Worm (Caenorhabditis elegans): ENCODE measurements around the gene T09A12.1.

DNA sequence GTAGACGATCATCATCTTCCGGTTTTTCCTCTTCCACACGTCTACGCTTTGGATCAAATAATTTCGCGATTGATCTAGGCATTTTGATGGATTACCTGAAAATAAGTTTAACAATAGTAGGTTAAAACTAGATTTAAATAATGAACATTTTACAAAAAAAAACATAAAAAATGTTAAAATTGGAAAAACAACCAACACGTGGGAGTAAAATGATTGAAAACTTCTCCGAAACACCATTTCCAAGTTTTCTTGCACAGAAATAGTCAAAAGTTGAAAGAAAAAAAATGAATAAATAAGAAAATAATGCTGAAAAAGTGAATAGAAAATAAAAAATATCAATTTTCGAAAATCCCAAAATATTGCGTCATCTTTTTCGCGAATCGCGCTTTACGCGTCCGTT is 32.5 kb upstream of the T09A12.1 start, which contains the start of gene C07G1.7:
- TF ChIP-seq unc-62 (GFP tag; optimal IDR thresholded peaks at IDR 0.05) (no peak), peb-1 (tag; optimal IDR thresholded peaks at IDR 0.05) (no peak), nhr-21 (tag; optimal IDR thresholded peaks at IDR 0.05) (no peak)
